Worm (Caenorhabditis elegans): Measurements from ENCODE around the gene ZK1307.2.

ce11 chrII:9684175-9684574 is 30.4 kb upstream of the ZK1307.2 start:
- no peak for TF ChIP-seq ceh-63 (GFP tag; optimal IDR thresholded peaks at IDR 0.05)
- no peak for TF ChIP-seq pqm-1 (tag; optimal IDR thresholded peaks at IDR 0.05)
- TF ChIP-seq nhr-76 (tag; optimal IDR thresholded peaks at IDR 0.05), result no peak
- no peak for TF ChIP-seq tbx-2 (tag; optimal IDR thresholded peaks at IDR 0.05)
- no peak for TF ChIP-seq mdl-1 (tag; optimal IDR thresholded peaks at IDR 0.05)
- no peak for TF ChIP-seq fkh-4 (tag; optimal IDR thresholded peaks at IDR 0.05; ENCODE audit: borderline replicate concordance)
- TF ChIP-seq dsc-1 (tag; optimal IDR thresholded peaks at IDR 0.05), result no peak
- no peak for TF ChIP-seq egl-27 (tag; optimal IDR thresholded peaks at IDR 0.05)
- TF ChIP-seq nhr-90 (tag; optimal IDR thresholded peaks at IDR 0.05; ENCODE audit: poor library complexity), result no peak

All from whole organism, L1 larva.